Fruit fly (Drosophila melanogaster) whole organism, adult: Measurements from ENCODE around the gene CG34330.

ENCODE experiments used
- CG11617 ChIP-seq: fragments of 200-800 bp; sonication (Bioruptor generic); optimal IDR thresholded peaks from 2 replicates; lab custom pipeline; 2017; ENCODE audit warnings: mild to moderate bottlenecking, missing biosample characterization, missing genetic modification reagents, missing genetic modification characterization
- CG12768 ChIP-seq: fragments of 200-800 bp; sonication (Bioruptor generic); optimal IDR thresholded peaks from 2 replicates; lab custom pipeline; 2017; ENCODE audit warnings: missing biosample characterization, missing genetic modification characterization, mild to moderate bottlenecking, moderate library complexity, missing genetic modification reagents
- CG14711 ChIP-seq: fragments of 200-800 bp; sonication (Bioruptor generic); optimal IDR thresholded peaks from 2 replicates; lab custom pipeline; 2018; ENCODE audit warnings: missing biosample characterization, mild to moderate bottlenecking, missing genetic modification characterization, moderate library complexity
- CG1620 ChIP-seq: fragments of 200-800 bp; sonication (Bioruptor generic); optimal IDR thresholded peaks from 2 replicates; lab custom pipeline; 2016; ENCODE audit warnings: missing biosample characterization, missing genetic modification characterization
- CG33017 ChIP-seq: fragments of 200-800 bp; sonication (Bioruptor generic); optimal IDR thresholded peaks from 2 replicates; lab custom pipeline; 2018; ENCODE audit warnings: missing biosample characterization, mild to moderate bottlenecking, missing genetic modification characterization, moderate library complexity
- CG5204 ChIP-seq: fragments of 200-800 bp; sonication (Bioruptor generic); optimal IDR thresholded peaks from 2 replicates; lab custom pipeline; 2016; ENCODE audit warnings: missing biosample characterization, missing genetic modification characterization
- CG7045 ChIP-seq: fragments of 200-800 bp; sonication (Bioruptor generic); optimal IDR thresholded peaks from 2 replicates; lab custom pipeline; 2017; ENCODE audit warnings: missing biosample characterization, mild to moderate bottlenecking, missing genetic modification characterization
- CG7101 ChIP-seq: fragments of 200-800 bp; sonication (Bioruptor generic); optimal IDR thresholded peaks from 2 replicates; lab custom pipeline; 2018; ENCODE audit warnings: missing biosample characterization, mild to moderate bottlenecking, missing genetic modification characterization, moderate library complexity
- Clk ChIP-seq: fragments of 200-800 bp; sonication (Bioruptor generic); optimal IDR thresholded peaks from 2 replicates; lab custom pipeline; 2017; ENCODE audit warnings: missing biosample characterization, missing genetic modification characterization
- Crg-1 ChIP-seq: fragments of 200-800 bp; sonication (Bioruptor generic); optimal IDR thresholded peaks from 2 replicates; lab custom pipeline; 2016; ENCODE audit warnings: missing biosample characterization, missing genetic modification characterization
- Hr96 ChIP-seq: fragments of 200-800 bp; sonication (Bioruptor generic); optimal IDR thresholded peaks from 2 replicates; lab custom pipeline; 2016; ENCODE audit warnings: missing biosample characterization, missing genetic modification characterization
- Mnt ChIP-seq: fragments of 200-800 bp; sonication (Bioruptor generic); optimal IDR thresholded peaks from 2 replicates; lab custom pipeline; 2016; ENCODE audit warnings: missing biosample characterization, mild to moderate bottlenecking, missing genetic modification characterization
- bab1 ChIP-seq: fragments of 200-800 bp; sonication (Bioruptor generic); optimal IDR thresholded peaks from 3 replicates; lab custom pipeline; 2019; ENCODE audit warnings: missing biosample characterization, mild to moderate bottlenecking, missing genetic modification characterization, moderate library complexity
- cic ChIP-seq: fragments of 200-800 bp; sonication (Bioruptor generic); optimal IDR thresholded peaks from 2 replicates; lab custom pipeline; 2017; ENCODE audit warnings: missing biosample characterization, mild to moderate bottlenecking, missing genetic modification characterization, moderate library complexity
- cnc ChIP-seq, 2 experiments: fragments of >200 bp; optimal IDR thresholded peaks; 2 replicates each; lab custom pipeline; 2017
- kay ChIP-seq: fragments of 200-800 bp; sonication (Bioruptor generic); peaks from one replicate; lab custom pipeline; 2016; ENCODE audit warnings: missing biosample characterization, missing genetic modification characterization, borderline replicate concordance
- ovo ChIP-seq: fragments of 200-800 bp; sonication (Bioruptor generic); optimal IDR thresholded peaks from 2 replicates; lab custom pipeline; 2016; ENCODE audit warnings: missing biosample characterization, missing genetic modification characterization
- pad ChIP-seq: fragments of 200-800 bp; sonication (Bioruptor generic); optimal IDR thresholded peaks from 3 replicates; lab custom pipeline; 2017; ENCODE audit warnings: missing biosample characterization, missing genetic modification characterization, mild to moderate bottlenecking, moderate library complexity, missing genetic modification reagents
- tj ChIP-seq: fragments of 200-800 bp; sonication (Bioruptor generic); optimal IDR thresholded peaks from 3 replicates; lab custom pipeline; 2017; ENCODE audit warnings: missing biosample characterization, mild to moderate bottlenecking, missing genetic modification characterization, moderate library complexity
- toe ChIP-seq: fragments of 200-800 bp; sonication (Bioruptor generic); optimal IDR thresholded peaks from 2 replicates; lab custom pipeline; 2016; ENCODE audit warnings: missing biosample characterization, missing genetic modification characterization

CG34330 gene

DNA sequence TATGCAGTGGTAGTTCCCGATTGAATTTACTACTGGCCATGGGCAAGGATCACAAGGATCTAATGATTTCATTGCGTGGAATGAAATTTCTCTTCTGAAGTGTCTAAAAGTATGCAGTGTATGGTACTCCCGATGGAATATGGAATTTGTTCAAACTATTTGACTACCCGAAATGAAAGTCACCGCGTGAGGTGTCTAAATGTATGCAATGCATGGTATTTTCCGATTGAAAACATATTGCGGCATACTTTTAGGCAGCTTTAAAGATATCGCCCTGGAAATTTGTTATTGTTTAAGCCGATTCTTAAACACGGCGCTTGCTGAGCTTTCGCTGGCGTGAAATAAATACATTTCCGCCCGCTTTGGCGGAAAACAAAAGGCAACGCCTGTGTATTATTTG, 5.8 kb upstream of the CG34330 start:
- TF ChIP-seq pad (GFP tag; lab: Kevin White, UChicago) (no peak), cnc (optimal IDR thresholded peaks at IDR 0.05; lab: Kevin White, UChicago) (no peak), Mnt (no peak), CG14711 (tag; lab: Kevin White, UChicago) (no peak), CG1620 (GFP tag; lab: Kevin White, UChicago) (no peak), Crg-1 (GFP tag; lab: Kevin White, UChicago) (no peak), kay (GFP tag; lab: Kevin White, UChicago) (no peak), CG11617 (GFP tag; lab: Kevin White, UChicago) (no peak)

dm6 chrX:19073878-19074277, 5.1 kb upstream of the CG34330 start:
- no peak for TF ChIP-seq CG7101 (tag; lab: Kevin White, UChicago)

DNA sequence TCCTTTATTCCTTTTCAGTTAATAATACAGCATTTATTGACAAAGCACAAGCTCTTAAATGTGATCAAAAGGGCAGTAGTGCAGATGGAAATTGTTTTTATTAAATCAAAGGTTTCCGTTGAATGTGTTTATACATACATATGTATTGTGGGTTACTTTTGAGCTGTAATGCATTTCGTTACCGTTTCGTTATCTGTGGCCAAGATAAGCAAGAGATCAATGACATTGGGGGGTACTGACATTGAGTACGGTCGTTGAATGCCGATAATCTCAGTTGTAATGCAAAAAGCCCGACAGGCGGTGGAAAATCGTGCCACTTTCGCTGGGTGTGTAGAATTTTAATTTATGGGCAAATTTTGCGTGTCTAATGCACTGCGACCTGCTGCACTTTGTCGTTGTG, 4.2 kb upstream of the CG34330 start:
- no peak for TF ChIP-seq kay (GFP tag; lab: Kevin White, UChicago)
- no peak for TF ChIP-seq CG11617 (GFP tag; lab: Kevin White, UChicago)
- no peak for TF ChIP-seq CG1620 (GFP tag; lab: Kevin White, UChicago)
- no peak for TF ChIP-seq CG12768 (GFP tag; lab: Kevin White, UChicago)
- TF ChIP-seq Mnt = no peak
- TF ChIP-seq tj (GFP tag; lab: Kevin White, UChicago) = no peak
- TF ChIP-seq ovo = no peak
- TF ChIP-seq CG7045 (GFP tag; lab: Kevin White, UChicago) = no peak
- no peak for TF ChIP-seq cnc (optimal IDR thresholded peaks at IDR 0.05; lab: Kevin White, UChicago)
- TF ChIP-seq cic = no peak
- no peak for TF ChIP-seq CG7101 (tag; lab: Kevin White, UChicago)
- no peak for TF ChIP-seq CG33017 (tag; lab: Kevin White, UChicago)
- TF ChIP-seq CG14711 (tag; lab: Kevin White, UChicago) = no peak
- no peak for TF ChIP-seq Crg-1 (GFP tag; lab: Kevin White, UChicago)
- no peak for TF ChIP-seq CG5204 (GFP tag; lab: Kevin White, UChicago)

DNA sequence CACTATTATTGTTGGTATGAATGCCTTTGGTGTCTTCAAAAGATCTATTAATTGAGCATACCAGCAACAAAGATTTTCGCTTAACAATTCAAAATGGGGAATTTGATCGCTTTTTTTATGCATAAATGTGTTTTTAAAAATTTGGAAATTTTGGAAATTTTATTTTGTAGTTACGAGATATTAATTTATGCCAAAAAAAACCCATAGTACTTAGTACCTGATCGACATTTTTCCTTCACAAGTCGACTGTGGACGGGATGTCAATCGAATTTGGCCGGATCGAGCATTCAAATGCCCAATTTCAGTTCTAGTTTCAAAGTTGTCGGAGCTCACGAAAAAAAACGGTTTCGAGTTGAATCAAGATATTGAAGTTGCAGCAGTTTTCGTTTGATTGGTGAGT, 12.2 kb downstream of the CG34330 start, which contains the start of gene CG14190:
CG14190 (plus strand) TSS at position 301 of the 400 bp plus-strand sequence.
- no peak for TF ChIP-seq cnc (optimal IDR thresholded peaks at IDR 0.05; lab: Kevin White, UChicago)

- TF ChIP-seq CG33017 (tag; lab: Kevin White, UChicago) (no peak), Clk (no peak), cic (no peak), CG11617 (GFP tag; lab: Kevin White, UChicago) (no peak), Mnt (no peak), CG7045 (GFP tag; lab: Kevin White, UChicago) (no peak), cnc (optimal IDR thresholded peaks at IDR 0.05; lab: Kevin White, UChicago) (no peak), CG14711 (tag; lab: Kevin White, UChicago) (no peak), CG7101 (tag; lab: Kevin White, UChicago) (no peak), toe (GFP tag; lab: Kevin White, UChicago) (no peak), pad (GFP tag; lab: Kevin White, UChicago) (no peak), bab1 (GFP tag; lab: Kevin White, UChicago) (no peak), Crg-1 (GFP tag; lab: Kevin White, UChicago) (no peak), ovo (no peak)
Observed at dm6 chrX:19050142-19050541, 18.6 kb downstream of the CG34330 start, which contains the start of gene Diedel3. Gene Diedel3 (plus strand): TSS chrX:19050442.

DNA sequence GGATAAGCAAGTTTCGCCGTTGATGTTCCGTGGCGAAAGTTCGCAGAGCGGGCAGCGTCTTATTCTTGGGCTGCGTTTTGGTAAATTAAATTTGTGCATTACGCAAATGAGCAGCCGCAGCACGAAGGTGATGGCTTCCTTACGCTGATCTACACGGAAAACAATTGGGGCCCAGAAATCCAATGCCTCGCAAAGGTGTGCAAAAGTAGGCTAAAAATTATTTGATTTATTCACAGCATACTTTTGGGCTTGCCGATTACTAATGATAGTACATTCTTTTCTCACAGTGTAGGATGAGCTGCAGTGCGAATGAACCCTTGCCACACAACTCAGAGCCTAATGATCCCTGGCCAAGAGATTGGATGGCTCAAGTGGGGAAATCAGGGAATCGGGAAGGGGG, 28.5 kb downstream of the CG34330 start:
- TF ChIP-seq CG12768 (GFP tag; lab: Kevin White, UChicago) (no peak), bab1 (GFP tag; lab: Kevin White, UChicago) (no peak), CG14711 (tag; lab: Kevin White, UChicago) (no peak), CG11617 (GFP tag; lab: Kevin White, UChicago) (no peak), CG33017 (tag; lab: Kevin White, UChicago) (no peak)

dm6 chrX:19037137-19037536, 31.6 kb downstream of the CG34330 start:
- no peak for TF ChIP-seq cnc (optimal IDR thresholded peaks at IDR 0.05; lab: Kevin White, UChicago)
- TF ChIP-seq pad (GFP tag; lab: Kevin White, UChicago) = no peak
- TF ChIP-seq CG7101 (tag; lab: Kevin White, UChicago) = no peak
- no peak for TF ChIP-seq Mnt
- TF ChIP-seq CG14711 (tag; lab: Kevin White, UChicago) = no peak
- TF ChIP-seq CG5204 (GFP tag; lab: Kevin White, UChicago) = no peak
- TF ChIP-seq ovo = no peak
- no peak for TF ChIP-seq Clk
- TF ChIP-seq Crg-1 (GFP tag; lab: Kevin White, UChicago) = no peak
- no peak for TF ChIP-seq tj (GFP tag; lab: Kevin White, UChicago)
- TF ChIP-seq toe (GFP tag; lab: Kevin White, UChicago) = no peak
- TF ChIP-seq CG11617 (GFP tag; lab: Kevin White, UChicago) = no peak
- TF ChIP-seq CG12768 (GFP tag; lab: Kevin White, UChicago) = no peak
- no peak for TF ChIP-seq CG7045 (GFP tag; lab: Kevin White, UChicago)

dm6 chrX:19033739-19034138, 35.0 kb downstream of the CG34330 start:
- no peak for TF ChIP-seq CG11617 (GFP tag; lab: Kevin White, UChicago)
- TF ChIP-seq CG7101 (tag; lab: Kevin White, UChicago) = no peak
- TF ChIP-seq CG12768 (GFP tag; lab: Kevin White, UChicago) = no peak
- TF ChIP-seq bab1 (GFP tag; lab: Kevin White, UChicago) = no peak
- no peak for TF ChIP-seq CG1620 (GFP tag; lab: Kevin White, UChicago)
- TF ChIP-seq CG7045 (GFP tag; lab: Kevin White, UChicago) = no peak
- TF ChIP-seq Hr96 (GFP tag; lab: Kevin White, UChicago) = no peak
- TF ChIP-seq tj (GFP tag; lab: Kevin White, UChicago) = no peak
- no peak for TF ChIP-seq CG33017 (tag; lab: Kevin White, UChicago)
